Worm (Caenorhabditis elegans) whole organism, L3 larva: ENCODE measurements around the gene C08E8.4.

Experiments used
- ceh-82 ChIP-seq: fragments of 150-350 bp; optimal IDR thresholded peaks from 2 replicates; lab custom pipeline; 2014; ENCODE audit warnings: missing biosample characterization, missing genetic modification characterization
- fkh-10 ChIP-seq: sonication (generic microtip); optimal IDR thresholded peaks from 2 replicates; lab custom pipeline; 2017; ENCODE audit warnings: missing biosample characterization, missing genetic modification reagents, missing genetic modification characterization
- lin-15B ChIP-seq: fragments of 150-350 bp; optimal IDR thresholded peaks from 2 replicates; lab custom pipeline; 2014; ENCODE audit warnings: missing biosample characterization, missing genetic modification characterization
- mdl-1 ChIP-seq: fragments of 150-350 bp; optimal IDR thresholded peaks from 2 replicates; lab custom pipeline; 2014; ENCODE audit warnings: missing biosample characterization, missing genetic modification characterization
- nhr-76 ChIP-seq: fragments of 150-350 bp; sonication (generic microtip); optimal IDR thresholded peaks from 5 replicates; lab custom pipeline; 2014; ENCODE audit warnings: missing biosample characterization, missing genetic modification characterization
- nhr-77 ChIP-seq: fragments of 150-350 bp; optimal IDR thresholded peaks from 2 replicates; lab custom pipeline; 2014; ENCODE audit warnings: missing biosample characterization, missing genetic modification characterization
- unc-39 ChIP-seq: sonication (generic microtip); optimal IDR thresholded peaks from 4 replicates; lab custom pipeline; 2017; ENCODE audit warnings: missing biosample characterization, missing genetic modification characterization

- TF ChIP-seq fkh-10 (no peak), nhr-76 (tag; lab: Kevin White, UChicago) (no peak), lin-15B (tag; lab: Kevin White, UChicago) (no peak), ceh-82 (tag; lab: Kevin White, UChicago) (no peak), nhr-77 (no peak), unc-39 (no peak), mdl-1 (tag; lab: Kevin White, UChicago) (no peak)
Measured at ce11 chrV:18364558-18364957, 7.1 kb upstream of the C08E8.4 start, which contains the start of gene C08E8.9.
